Worm (Caenorhabditis elegans) whole organism, L4 larva: ENCODE data around the gene C01F1.5.

Experiments
- R02D3.7 ChIP-seq: fragments of 150-350 bp; sonication (generic microtip); optimal IDR thresholded peaks from 3 replicates; lab custom pipeline; 2014; ENCODE audit warnings: missing biosample characterization, missing genetic modification characterization
- ama-1 ChIP-seq: fragments of 150-350 bp; optimal IDR thresholded peaks from 2 replicates; lab custom pipeline; 2014; ENCODE audit warnings: inconsistent platforms, mixed read lengths
- ceh-28 ChIP-seq: fragments of 150-350 bp; optimal IDR thresholded peaks from 2 replicates; lab custom pipeline; 2014; ENCODE audit warnings: missing biosample characterization, missing genetic modification reagents, missing genetic modification characterization
- egl-27 ChIP-seq: sonication (generic microtip); optimal IDR thresholded peaks from 3 replicates; lab custom pipeline; 2017; ENCODE audit warnings: missing biosample characterization, missing genetic modification reagents, missing genetic modification characterization
- fos-1 ChIP-seq: fragments of 150-350 bp; optimal IDR thresholded peaks from 2 replicates; lab custom pipeline; 2014; ENCODE audit warnings: missing biosample characterization, missing genetic modification characterization
- mdl-1 ChIP-seq, 2 experiments: fragments of 150-350 bp in 1 of 2; sonication (generic microtip) in 1 of 2; optimal IDR thresholded peaks; 2 replicates each; lab custom pipeline; 2014 to 2017; ENCODE audit warnings: missing biosample characterization in 2 of 2, missing genetic modification characterization in 2 of 2
- mep-1 ChIP-seq: fragments of 150-350 bp; sonication (generic microtip); optimal IDR thresholded peaks from 3 replicates; lab custom pipeline; 2014; ENCODE audit warnings: missing biosample characterization, missing genetic modification characterization
- nhr-237 ChIP-seq: sonication (generic microtip); optimal IDR thresholded peaks from 2 replicates; lab custom pipeline; 2017; ENCODE audit warnings: missing biosample characterization, missing genetic modification characterization
- nhr-25 ChIP-seq: sonication (generic microtip); optimal IDR thresholded peaks from 2 replicates; lab custom pipeline; 2017; ENCODE audit warnings: missing genetic modification characterization, mild to moderate bottlenecking, missing compliant biosample characterization, antibody characterized with exemption, moderate library complexity, borderline replicate concordance; ENCODE audit not compliant: insufficient read depth
- nhr-76 ChIP-seq: fragments of 150-350 bp; optimal IDR thresholded peaks from 2 replicates; lab custom pipeline; 2014; ENCODE audit warnings: missing biosample characterization, missing genetic modification characterization
- zag-1 ChIP-seq: fragments of 150-350 bp; optimal IDR thresholded peaks from 2 replicates; lab custom pipeline; 2014; ENCODE audit warnings: missing biosample characterization, missing genetic modification characterization

DNA sequence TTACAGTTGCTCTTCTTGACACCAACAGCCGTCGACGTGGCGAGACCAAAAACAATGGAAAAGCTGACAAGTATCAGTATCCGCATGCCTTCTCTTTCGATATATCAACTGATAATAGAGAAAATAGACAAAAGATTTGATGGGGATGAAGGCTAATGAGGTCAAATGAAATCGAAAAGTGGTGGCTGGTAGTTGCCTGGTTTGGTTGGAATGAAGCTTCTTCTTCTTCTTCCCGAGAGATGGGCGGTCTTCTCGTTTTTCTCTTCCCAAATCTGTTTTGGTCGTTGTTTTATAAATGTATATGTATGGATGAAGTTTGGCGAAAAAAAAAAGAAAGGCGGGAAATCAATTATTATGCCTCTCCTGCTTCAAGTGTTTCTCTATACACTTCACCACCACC is at the start of gene C01F1.5:
- TF ChIP-seq ceh-28 (no peak), nhr-25 (tag; lab: Kevin White, UChicago) (no peak), nhr-237 (no peak), mdl-1 (tag; optimal IDR thresholded peaks at IDR 0.05; lab: Kevin White, UChicago) (no peak), egl-27 (tag; lab: Kevin White, UChicago) (no peak), zag-1 (no peak), fos-1 (tag; lab: Kevin White, UChicago) (no peak), R02D3.7 (tag; lab: Kevin White, UChicago) (no peak), mep-1 (no peak), nhr-76 (tag; lab: Kevin White, UChicago) (no peak), ama-1 (lab: Kevin White, UChicago) (no peak)
